Worm (Caenorhabditis elegans): Measurements from ENCODE around the gene npp-8.

Gene npp-8

DNA sequence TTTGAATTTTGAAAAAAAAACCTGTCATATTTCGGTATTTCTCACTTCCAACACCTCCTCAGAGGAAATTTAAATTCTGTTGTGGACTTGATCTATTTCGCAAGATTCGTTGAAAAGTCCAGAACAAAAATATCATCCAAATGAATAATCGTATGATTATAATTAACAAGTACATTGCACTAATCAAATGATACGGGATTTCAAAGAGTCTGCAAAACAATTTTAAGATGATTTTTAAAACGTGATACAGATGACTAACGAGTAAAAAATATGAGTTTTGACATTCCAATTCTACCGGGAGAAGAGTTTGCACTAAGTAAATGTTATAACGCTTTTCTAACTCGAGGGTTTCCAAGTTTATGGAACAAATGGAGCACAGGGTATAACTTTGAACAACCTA lies 73.3 kb downstream of the npp-8 start:
- no peak for TF ChIP-seq nhr-28 (tag; optimal IDR thresholded peaks at IDR 0.05)
- TF ChIP-seq nhr-11 (tag; optimal IDR thresholded peaks at IDR 0.05), result no peak
- TF ChIP-seq fkh-10 (GFP tag; optimal IDR thresholded peaks at IDR 0.05), result no peak
- TF ChIP-seq ceh-8 (GFP tag; optimal IDR thresholded peaks at IDR 0.05), result peak; percentile 71
- no peak for TF ChIP-seq fkh-4 (tag; optimal IDR thresholded peaks at IDR 0.05; ENCODE audit: borderline replicate concordance)
- no peak for TF ChIP-seq F16B12.6 (tag; optimal IDR thresholded peaks at IDR 0.05)
- no peak for TF ChIP-seq efl-1 (optimal IDR thresholded peaks at IDR 0.05)
- peak in 1 of 2 experiments; percentile 87 for TF ChIP-seq efl-1 (GFP tag; optimal IDR thresholded peaks at IDR 0.05 in 1 of 2)

DNA sequence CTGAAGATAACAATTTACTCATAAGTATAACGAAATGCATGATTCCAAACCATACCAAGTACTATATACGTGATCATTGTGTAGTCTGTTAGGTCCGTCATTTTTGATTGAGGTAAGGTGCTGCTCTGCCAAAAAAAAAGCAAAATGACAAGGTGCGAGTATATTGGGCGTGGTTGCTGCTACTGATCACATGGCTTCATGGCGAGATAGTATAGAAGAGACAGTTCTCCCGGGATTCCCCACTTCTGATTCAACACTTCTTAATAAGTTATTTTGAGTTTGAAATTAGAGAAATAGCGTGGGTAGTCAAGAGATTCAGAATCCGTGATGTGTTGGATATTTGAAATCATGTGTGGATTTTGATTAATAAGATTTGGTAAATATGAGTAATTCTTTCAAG lies 74.4 kb downstream of the npp-8 start, which contains the start of gene K03H6.4:
Gene K03H6.4, minus strand, starts transcription at position 101 of the 400 bp plus-strand sequence.
- TF ChIP-seq nhr-19 (GFP tag; conservative IDR thresholded peaks at IDR 0.05), result no peak
- peak; percentile 39 for TF ChIP-seq ceh-8 (GFP tag; optimal IDR thresholded peaks at IDR 0.05)
- TF ChIP-seq Y116A8C.19 (tag; optimal IDR thresholded peaks at IDR 0.05; ENCODE audit: borderline replicate concordance), result no peak
